Worm (Caenorhabditis elegans): Measurements from ENCODE around the gene F54B11.11.

F54B11.11 gene

DNA sequence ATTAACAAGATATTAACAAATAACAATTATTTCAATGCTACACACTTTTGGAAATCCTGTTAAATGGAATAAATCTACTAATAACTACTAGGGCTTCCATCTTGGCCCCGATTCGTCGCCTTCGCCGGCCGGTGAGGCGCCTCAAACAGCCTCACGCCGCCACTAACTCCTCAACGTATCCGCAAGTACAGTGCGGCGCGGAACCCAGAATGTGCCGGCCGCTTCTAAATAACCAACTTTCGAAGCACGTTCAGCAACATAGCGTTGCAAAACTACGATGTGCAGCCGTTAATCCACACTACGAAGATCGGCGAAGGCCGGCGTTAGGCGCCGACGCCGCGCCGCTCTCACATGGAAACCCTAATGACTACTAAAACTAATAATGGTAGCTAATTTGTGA, 27.3 kb downstream of the F54B11.11 start:
- TF ChIP-seq unc-62 (GFP tag; optimal IDR thresholded peaks at IDR 0.05): no peak

DNA sequence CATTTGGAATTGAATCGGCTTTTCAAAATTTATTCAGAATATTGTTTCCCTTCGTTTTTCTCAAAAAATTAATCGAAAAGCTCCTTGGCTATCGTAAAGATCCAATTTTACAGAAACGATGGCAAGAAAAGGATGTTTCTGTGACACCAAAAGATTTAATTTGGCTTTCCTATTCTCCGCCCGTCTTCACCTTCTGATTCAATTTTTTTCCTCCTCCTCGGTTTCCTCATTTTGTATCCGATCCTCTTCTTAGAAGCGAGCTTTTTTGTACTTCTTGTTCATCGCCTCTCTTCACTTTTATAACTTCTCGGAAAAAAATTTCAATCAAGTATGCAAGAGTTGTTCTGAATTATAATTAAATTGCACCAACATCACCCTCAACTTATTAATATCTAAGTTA, 31.5 kb downstream of the F54B11.11 start:
- no peak for TF ChIP-seq unc-62 (GFP tag; optimal IDR thresholded peaks at IDR 0.05)

DNA sequence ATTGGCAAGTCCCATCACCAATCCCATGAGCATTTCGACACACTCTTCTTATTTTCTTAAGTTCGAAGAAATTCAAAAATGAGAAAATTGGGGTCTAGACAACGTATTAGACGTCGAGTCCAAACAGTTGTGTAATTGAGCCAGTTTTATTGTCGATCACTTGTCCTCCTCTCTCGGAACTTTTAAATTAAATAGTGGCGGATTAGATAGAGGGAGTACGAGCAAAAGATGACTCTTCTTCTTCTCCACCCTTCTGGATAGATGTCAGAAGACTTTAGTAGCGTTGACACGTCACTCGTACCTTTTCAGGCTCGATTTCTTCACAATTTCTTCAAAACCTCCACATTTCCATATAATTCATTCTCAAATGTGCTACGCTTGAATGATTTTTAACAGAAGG, 36.6 kb downstream of the F54B11.11 start:
- TF ChIP-seq unc-62 (GFP tag; optimal IDR thresholded peaks at IDR 0.05): no peak

DNA sequence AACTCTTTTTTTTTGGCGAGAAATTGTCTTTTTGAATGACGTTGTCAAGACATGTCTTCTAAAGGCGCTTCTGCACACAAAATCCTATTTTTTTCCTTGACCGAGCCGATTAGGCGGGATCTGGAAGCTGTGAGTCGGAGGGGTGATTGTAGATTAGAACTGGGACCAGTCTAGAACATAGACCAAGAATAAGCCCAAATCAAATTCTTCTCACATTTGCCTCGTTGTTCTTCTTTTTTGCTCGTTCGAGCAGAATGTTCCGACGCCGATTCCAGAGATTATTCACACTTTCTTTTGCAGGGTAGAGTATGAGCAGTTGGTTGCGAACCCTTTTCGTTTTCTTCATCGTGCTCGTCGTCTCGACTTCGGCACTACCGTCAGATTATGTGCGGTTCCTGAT, 40.0 kb downstream of the F54B11.11 start, which contains the start of gene nlp-53:
TSS of gene nlp-53 (plus strand) at position 301 of the 400 bp plus-strand sequence.
- TF ChIP-seq unc-62 (GFP tag; optimal IDR thresholded peaks at IDR 0.05): no peak

DNA sequence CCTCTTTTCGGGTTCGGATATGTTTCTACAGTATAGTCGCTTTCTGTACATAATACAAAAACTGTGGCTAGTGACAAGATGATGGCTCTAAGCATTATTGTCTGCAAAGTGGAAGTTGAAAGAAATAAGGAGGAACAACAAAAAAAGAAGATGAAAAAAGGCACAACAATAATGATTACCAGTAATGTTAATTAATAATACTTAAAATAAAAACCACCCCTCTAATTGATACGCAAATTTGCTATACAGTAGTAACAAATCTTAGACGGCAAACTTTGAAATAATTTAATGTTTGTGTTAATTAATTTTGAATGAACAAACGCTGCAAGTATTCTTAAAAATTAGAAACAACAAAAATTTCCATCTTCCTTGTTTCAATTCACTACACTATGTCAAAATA, 43.0 kb downstream of the F54B11.11 start, which contains the start of gene Y12A6A.1:
TSS of gene Y12A6A.1 (minus strand) at position 101 of the 400 bp plus-strand sequence.
- TF ChIP-seq unc-62 (GFP tag; optimal IDR thresholded peaks at IDR 0.05): no peak

Measured in whole organism, dauer.